Worm (Caenorhabditis elegans) whole organism, mixed stage, embryonic: Measurements from ENCODE around the gene egl-9.

Experiments
- mab-5 ChIP-seq: fragments of 150-350 bp; optimal IDR thresholded peaks from 2 replicates; lab custom pipeline; 2014; ENCODE audit warnings: missing biosample characterization, missing genetic modification characterization
- nhr-237 ChIP-seq: fragments of 150-350 bp; optimal IDR thresholded peaks from 2 replicates; lab custom pipeline; 2014; ENCODE audit warnings: missing biosample characterization, missing genetic modification characterization
- sptf-1 ChIP-seq: sonication (generic microtip); optimal IDR thresholded peaks from 2 replicates; lab custom pipeline; 2017; ENCODE audit warnings: mild to moderate bottlenecking, missing genetic modification characterization, moderate library complexity, missing compliant biosample characterization
- unc-39 ChIP-seq: fragments of 150-350 bp; optimal IDR thresholded peaks from 2 replicates; lab custom pipeline; 2014; ENCODE audit warnings: missing biosample characterization, missing genetic modification characterization
- unc-62 ChIP-seq: fragments of 150-350 bp; optimal IDR thresholded peaks from 2 replicates; lab custom pipeline; 2014; ENCODE audit warnings: missing biosample characterization, missing genetic modification reagents, missing genetic modification characterization

DNA sequence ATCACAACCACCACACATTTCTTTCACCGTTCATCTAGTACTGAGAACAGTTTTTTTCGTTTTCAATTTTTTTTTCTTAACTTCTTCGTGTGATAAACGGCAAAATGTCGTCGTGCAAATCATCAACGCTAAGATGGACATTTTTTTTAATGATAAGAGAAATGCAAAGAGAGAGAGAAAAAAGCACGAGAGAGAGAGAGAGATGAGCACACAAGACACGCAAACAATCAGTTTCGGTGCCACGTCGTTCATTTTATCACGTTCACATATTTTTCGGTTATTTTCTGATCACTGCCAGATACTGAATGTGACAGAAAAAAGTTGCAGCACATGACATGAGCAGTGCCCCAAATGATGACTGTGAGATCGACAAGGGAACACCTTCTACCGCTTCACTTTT, at the start of gene egl-9:
- TF ChIP-seq sptf-1 (tag; lab: Kevin White, UChicago) (no peak), unc-62 (GFP tag; lab: Kevin White, UChicago) (no peak), nhr-237 (tag; lab: Kevin White, UChicago) (no peak), mab-5 (no peak), unc-39 (no peak)
